Worm (Caenorhabditis elegans) whole organism, early embryonic: ENCODE data around the gene ins-19.

Source experiments
- B0310.2 ChIP-seq: sonication (generic microtip); optimal IDR thresholded peaks from 2 replicates; lab custom pipeline; 2016; ENCODE audit warnings: mild to moderate bottlenecking, missing genetic modification characterization, missing compliant biosample characterization
- F13C5.2 ChIP-seq: sonication (generic microtip); optimal IDR thresholded peaks from 2 replicates; lab custom pipeline; 2017; ENCODE audit warnings: mild to moderate bottlenecking, missing genetic modification characterization, inconsistent platforms, missing compliant biosample characterization
- aly-1 ChIP-seq: sonication (generic microtip); optimal IDR thresholded peaks from 2 replicates; lab custom pipeline; 2016; ENCODE audit warnings: missing genetic modification characterization, missing compliant biosample characterization
- ama-1 ChIP-seq: fragments of 150-350 bp; optimal IDR thresholded peaks from 2 replicates; lab custom pipeline; 2014
- ets-7 ChIP-seq: sonication (generic microtip); optimal IDR thresholded peaks from 2 replicates; lab custom pipeline; 2016; ENCODE audit warnings: missing genotype, missing genetic modification characterization, missing compliant biosample characterization
- hnd-1 ChIP-seq: sonication (generic microtip); optimal IDR thresholded peaks from 2 replicates; lab custom pipeline; 2016; ENCODE audit warnings: missing genetic modification characterization, missing compliant biosample characterization
- pes-1 ChIP-seq: fragments of 200-800 bp; sonication (Bioruptor generic); IDR thresholded peaks from 2 replicates; pipeline ENCODE4 v1.3.6; 2022; ENCODE audit warnings: missing genetic modification reagents, missing genetic modification characterization, missing compliant biosample characterization
- tbx-11 ChIP-seq: fragments of 200-800 bp; sonication (Bioruptor generic); IDR thresholded peaks from 2 replicates; pipeline ENCODE4 v1.3.6; 2022; ENCODE audit warnings: missing genetic modification characterization, missing compliant biosample characterization
- tbx-37 ChIP-seq: fragments of 200-800 bp; sonication (Bioruptor generic); conservative IDR thresholded peaks from 2 replicates; pipeline ENCODE4 v1.3.6; 2022; ENCODE audit warnings: missing genetic modification reagents, missing genetic modification characterization, missing compliant biosample characterization

DNA sequence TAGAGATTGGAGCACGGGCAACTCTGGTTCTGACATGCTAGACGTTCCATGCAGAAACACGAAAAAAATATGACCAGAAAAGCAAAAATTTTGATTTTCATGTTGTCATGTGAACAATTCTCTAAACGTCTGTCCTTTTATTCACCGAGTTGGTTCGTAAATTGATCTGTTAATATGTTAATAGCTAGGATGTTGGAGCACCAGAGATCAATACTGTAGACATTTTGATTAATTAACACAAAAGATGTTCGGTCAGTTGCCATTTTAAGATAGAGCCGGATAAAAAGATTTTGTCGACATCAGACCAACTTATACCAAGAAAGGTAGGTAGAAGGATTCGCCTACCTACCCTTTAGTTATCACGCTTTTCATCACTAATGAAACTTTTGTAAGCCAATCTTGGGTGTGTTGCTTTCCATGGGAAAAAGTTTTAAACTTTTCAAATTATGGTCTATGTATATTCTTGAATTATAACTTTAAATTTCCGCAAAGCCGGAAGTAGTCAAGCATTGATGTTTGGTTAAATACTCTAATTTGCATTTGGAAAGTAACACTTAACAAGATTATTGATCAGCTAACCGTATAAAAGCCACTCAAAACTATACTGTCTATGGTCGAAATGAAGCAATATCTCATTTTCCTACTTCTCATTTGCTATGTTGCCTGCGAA, 23.4 kb upstream of the ins-19 start, which contains the start of the genes T10D4.11 and T10D4.1:
- no peak for TF ChIP-seq tbx-11 (GFP tag; lab: Robert Waterston, UW)
- no peak for TF ChIP-seq ama-1
- TF ChIP-seq hnd-1 (tag; lab: Kevin White, UChicago) = no peak
- no peak for TF ChIP-seq aly-1 (tag; lab: Kevin White, UChicago)
- no peak for TF ChIP-seq B0310.2
- no peak for TF ChIP-seq tbx-37 (GFP tag; lab: Robert Waterston, UW)
- no peak for TF ChIP-seq F13C5.2
- TF ChIP-seq pes-1 = no peak
- TF ChIP-seq ets-7 (tag; lab: Kevin White, UChicago) = no peak
